Fruit fly (Drosophila melanogaster) whole organism, embryonic: Measurements from ENCODE around the gene CG31809.

Experiments used
- Ada2b ChIP-seq: fragments of 200-800 bp; sonication (Bioruptor generic); IDR thresholded peaks from 2 replicates; pipeline ENCODE4 v1.3.6; 2022; ENCODE audit warnings: missing biosample characterization, missing genetic modification characterization
- CG13424 ChIP-seq: fragments of 200-800 bp; sonication (Bioruptor generic); optimal IDR thresholded peaks from 2 replicates; lab custom pipeline; 2019; ENCODE audit warnings: missing biosample characterization, mild to moderate bottlenecking, missing genetic modification characterization, moderate library complexity
- CG5953 ChIP-seq: fragments of 200-800 bp; sonication (Bioruptor generic); IDR thresholded peaks from 2 replicates; pipeline ENCODE4 v1.3.6; 2022; ENCODE audit warnings: missing biosample characterization, missing genetic modification characterization
- CHES-1-like ChIP-seq: fragments of 200-800 bp; sonication (Bioruptor generic); optimal IDR thresholded peaks from 2 replicates; lab custom pipeline; 2016; ENCODE audit warnings: missing biosample characterization, missing genetic modification characterization
- Dbx ChIP-seq: fragments of 200-800 bp; sonication (Bioruptor generic); IDR thresholded peaks from 3 replicates; pipeline ENCODE4 v1.3.6; 2022; ENCODE audit warnings: missing biosample characterization, missing genetic modification characterization
- Kr ChIP-seq: fragments of 200-800 bp; sonication (Bioruptor generic); optimal IDR thresholded peaks from 2 replicates; lab custom pipeline; 2017; ENCODE audit warnings: missing biosample characterization, mild to moderate bottlenecking, missing genetic modification characterization
- Lhr ChIP-seq: fragments of 200-800 bp; sonication (Bioruptor generic); optimal IDR thresholded peaks from 3 replicates; lab custom pipeline; 2017; ENCODE audit warnings: mild to moderate bottlenecking, missing biosample characterization, missing genetic modification reagents, missing genetic modification characterization
- Lpt ChIP-seq: fragments of >200 bp; optimal IDR thresholded peaks from 2 replicates; lab custom pipeline; 2018; ENCODE audit warnings: missing biosample characterization, missing genetic modification characterization
- Max ChIP-seq: fragments of 200-800 bp; sonication (Bioruptor generic); optimal IDR thresholded peaks from 2 replicates; lab custom pipeline; 2016; ENCODE audit warnings: missing biosample characterization, mild to moderate bottlenecking, missing genetic modification characterization
- Nf-YC ChIP-seq: fragments of 200-800 bp; optimal IDR thresholded peaks from 3 replicates; lab custom pipeline; 2019; ENCODE audit warnings: missing biosample characterization, mild to moderate bottlenecking, missing genetic modification characterization, moderate library complexity
- hkb ChIP-seq, 2 experiments: fragments of 200-800 bp in 1 of 2; fragments of >200 bp in 1 of 2; sonication (Bioruptor generic) in 1 of 2; IDR thresholded peaks in 1 of 2; optimal IDR thresholded peaks in 1 of 2; 2 replicates each; pipeline versions ENCODE4 v1.3.6 to Lab custom; 2017 to 2022; ENCODE audit warnings: missing biosample characterization in 1 of 2, missing genetic modification characterization in 1 of 2
- inv ChIP-seq: fragments of 200-800 bp; sonication (Bioruptor generic); IDR thresholded peaks from 2 replicates; pipeline ENCODE4 v1.3.6; 2022; ENCODE audit warnings: missing biosample characterization, missing genetic modification characterization; ENCODE audit not compliant: partially characterized antibody
- stwl ChIP-seq: fragments of 200-800 bp; sonication (Bioruptor generic); optimal IDR thresholded peaks from 3 replicates; lab custom pipeline; 2018; ENCODE audit warnings: missing biosample characterization, mild to moderate bottlenecking, missing genetic modification characterization, moderate library complexity

dm6 chr2L:16888574-16889376, 30.3 kb upstream of the CG31809 start:
- TF ChIP-seq Lpt (GFP tag; lab: Kevin White, UChicago) (no peak), Nf-YC (tag; lab: Kevin White, UChicago) (no peak), CG5953 (no peak), Ada2b (GFP tag; lab: Robert Waterston, UW) (no peak), inv (GFP tag; lab: Robert Waterston, UW) (no peak), Lhr (GFP tag; lab: Kevin White, UChicago) (no peak), Dbx (no peak), Max (no peak), CHES-1-like (GFP tag; lab: Kevin White, UChicago) (no peak), hkb (optimal IDR thresholded peaks at IDR 0.05; lab: Kevin White, UChicago) (no peak), hkb (GFP tag; IDR thresholded peaks at IDR 0.05; lab: Robert Waterston, UW) (no peak), CG13424 (tag; lab: Kevin White, UChicago) (no peak), Kr (GFP tag; lab: Kevin White, UChicago) (no peak), stwl (no peak)
